Fruit fly (Drosophila melanogaster) whole organism, embryonic: Measurements from ENCODE around the gene CG15641.

ENCODE experiments used
- CG10267 ChIP-seq: fragments of 200-800 bp; sonication (Bioruptor generic); optimal IDR thresholded peaks from 2 replicates; lab custom pipeline; 2018; ENCODE audit warnings: missing biosample characterization, mild to moderate bottlenecking, missing genetic modification characterization, moderate library complexity
- CG11398 ChIP-seq: fragments of 200-800 bp; sonication (Bioruptor generic); optimal IDR thresholded peaks from 2 replicates; lab custom pipeline; 2016; ENCODE audit warnings: missing biosample characterization, missing genetic modification characterization
- CG12071 ChIP-seq: fragments of 200-800 bp; sonication (Bioruptor generic); optimal IDR thresholded peaks from 3 replicates; lab custom pipeline; 2018; ENCODE audit warnings: missing biosample characterization, mild to moderate bottlenecking, missing genetic modification characterization
- CG13287 ChIP-seq: fragments of 200-800 bp; sonication (Bioruptor generic); IDR thresholded peaks from 2 replicates; pipeline ENCODE4 v1.3.6; 2022; ENCODE audit warnings: missing biosample characterization, missing genetic modification characterization; ENCODE audit not compliant: partially characterized antibody
- CG13424 ChIP-seq: fragments of 200-800 bp; sonication (Bioruptor generic); optimal IDR thresholded peaks from 2 replicates; lab custom pipeline; 2019; ENCODE audit warnings: missing biosample characterization, mild to moderate bottlenecking, missing genetic modification characterization, moderate library complexity
- CG15269 ChIP-seq: fragments of 200-800 bp; sonication (Bioruptor generic); optimal IDR thresholded peaks from 2 replicates; lab custom pipeline; 2018; ENCODE audit warnings: missing biosample characterization, mild to moderate bottlenecking, missing genetic modification characterization, moderate library complexity
- CG1529 ChIP-seq: fragments of 200-800 bp; sonication (Bioruptor generic); optimal IDR thresholded peaks from 3 replicates; lab custom pipeline; 2018; ENCODE audit warnings: missing biosample characterization, missing genetic modification characterization
- CG1647 ChIP-seq: fragments of 200-800 bp; sonication (Bioruptor generic); optimal IDR thresholded peaks from 3 replicates; lab custom pipeline; 2016; ENCODE audit warnings: missing biosample characterization, missing genetic modification characterization
- CG17361 ChIP-seq: fragments of 200-800 bp; sonication (Bioruptor generic); IDR thresholded peaks from 3 replicates; pipeline ENCODE4 v1.3.6; 2022; ENCODE audit warnings: missing biosample characterization, missing genetic modification characterization
- CG17385 ChIP-seq: fragments of 200-800 bp; sonication (Bioruptor generic); optimal IDR thresholded peaks from 3 replicates; lab custom pipeline; 2018; ENCODE audit warnings: missing biosample characterization, mild to moderate bottlenecking, missing genetic modification characterization
- CG17829 ChIP-seq: fragments of 200-800 bp; optimal IDR thresholded peaks from 2 replicates; lab custom pipeline; 2019; ENCODE audit warnings: missing biosample characterization, mild to moderate bottlenecking, missing genetic modification characterization, moderate library complexity
- CG33213 ChIP-seq: fragments of 200-800 bp; sonication (Bioruptor generic); optimal IDR thresholded peaks from 3 replicates; lab custom pipeline; 2016; ENCODE audit warnings: missing biosample characterization, missing genetic modification characterization
- CG3726 ChIP-seq: fragments of 200-800 bp; sonication (Bioruptor generic); IDR thresholded peaks from 3 replicates; pipeline ENCODE4, ENCODE4 v1.3.6; 2022; ENCODE audit warnings: missing biosample characterization, missing genetic modification characterization
- CG42726 ChIP-seq: fragments of 200-800 bp; sonication (Bioruptor generic); IDR thresholded peaks from 2 replicates; pipeline ENCODE4 v1.3.6; 2022; ENCODE audit warnings: missing biosample characterization, missing genetic modification characterization; ENCODE audit not compliant: partially characterized antibody
- CG4707 ChIP-seq: fragments of 200-800 bp; sonication (Bioruptor generic); optimal IDR thresholded peaks from 2 replicates; lab custom pipeline; 2018; ENCODE audit warnings: missing biosample characterization, mild to moderate bottlenecking, missing genetic modification characterization, moderate library complexity
- CG5180 ChIP-seq: fragments of 200-800 bp; sonication (Bioruptor generic); optimal IDR thresholded peaks from 3 replicates; lab custom pipeline; 2017; ENCODE audit warnings: missing biosample characterization, missing genetic modification characterization, mild to moderate bottlenecking, moderate library complexity, missing genetic modification reagents
- CG5245 ChIP-seq: fragments of 200-800 bp; sonication (Bioruptor generic); optimal IDR thresholded peaks from 3 replicates; lab custom pipeline; 2016; ENCODE audit warnings: missing biosample characterization, missing genetic modification characterization
- CG7271 ChIP-seq: fragments of 200-800 bp; sonication (Bioruptor generic); optimal IDR thresholded peaks from 2 replicates; lab custom pipeline; 2018; ENCODE audit warnings: missing biosample characterization, mild to moderate bottlenecking, missing genetic modification characterization, moderate library complexity
- CG7928 ChIP-seq: fragments of 200-800 bp; sonication (Bioruptor generic); optimal IDR thresholded peaks from 2 replicates; lab custom pipeline; 2017; ENCODE audit warnings: missing biosample characterization, mild to moderate bottlenecking, missing genetic modification characterization
- CG8944 ChIP-seq: fragments of 200-800 bp; sonication (Bioruptor generic); optimal IDR thresholded peaks from 3 replicates; lab custom pipeline; 2016; ENCODE audit warnings: missing biosample characterization, missing genetic modification characterization
- Gsc ChIP-seq: fragments of 200-800 bp; sonication (Bioruptor generic); IDR thresholded peaks from 2 replicates; pipeline ENCODE4 v1.3.6; 2022; ENCODE audit warnings: missing biosample characterization, missing genetic modification characterization
- HHEX ChIP-seq: fragments of 200-800 bp; sonication (Bioruptor generic); optimal IDR thresholded peaks from 3 replicates; lab custom pipeline; 2017; ENCODE audit warnings: missing biosample characterization, mild to moderate bottlenecking, missing genetic modification characterization, missing genetic modification reagents
- Hr3 ChIP-seq: fragments of 200-800 bp; sonication (Bioruptor generic); optimal IDR thresholded peaks from 3 replicates; lab custom pipeline; 2016; ENCODE audit warnings: missing biosample characterization, missing genetic modification characterization
- Spps ChIP-seq: fragments of 200-800 bp; sonication (Bioruptor generic); optimal IDR thresholded peaks from 2 replicates; lab custom pipeline; 2018; ENCODE audit warnings: missing biosample characterization, mild to moderate bottlenecking, missing genetic modification characterization
- Sry-δ ChIP-seq: fragments of 200-800 bp; sonication (Bioruptor generic); optimal IDR thresholded peaks from 2 replicates; lab custom pipeline; 2016; ENCODE audit warnings: missing biosample characterization, missing genetic modification characterization
- YL-1 ChIP-seq: fragments of 200-800 bp; sonication (Bioruptor generic); optimal IDR thresholded peaks from 3 replicates; lab custom pipeline; 2017; ENCODE audit warnings: missing biosample characterization, mild to moderate bottlenecking, missing genetic modification characterization
- ac ChIP-seq: fragments of 200-800 bp; sonication (Bioruptor generic); optimal IDR thresholded peaks from 3 replicates; lab custom pipeline; 2017; ENCODE audit warnings: missing biosample characterization, mild to moderate bottlenecking, missing genetic modification characterization
- aop ChIP-seq: fragments of 200-800 bp; sonication (Bioruptor generic); IDR thresholded peaks from 2 replicates; pipeline ENCODE4 v1.3.6; 2022; ENCODE audit warnings: missing biosample characterization, missing genetic modification characterization
- ase ChIP-seq: fragments of 200-800 bp; sonication (Bioruptor generic); IDR thresholded peaks from 3 replicates; pipeline ENCODE4 v1.3.6; 2022; ENCODE audit warnings: missing biosample characterization, missing genetic modification characterization
- bsh ChIP-seq, 2 experiments: fragments of 200-800 bp; sonication (Bioruptor generic); optimal IDR thresholded peaks; 2 replicates each; lab custom pipeline; 2017 to 2018; ENCODE audit warnings: mild to moderate bottlenecking in 2 of 2, missing biosample characterization in 2 of 2, missing genetic modification characterization in 2 of 2, moderate library complexity in 1 of 2
- caup ChIP-seq: fragments of 200-800 bp; sonication (Bioruptor generic); optimal IDR thresholded peaks from 3 replicates; lab custom pipeline; 2017; ENCODE audit warnings: missing biosample characterization, mild to moderate bottlenecking, missing genetic modification characterization, moderate library complexity; ENCODE audit not compliant: severe bottlenecking
- chif ChIP-seq, 2 experiments: fragments of 200-800 bp; sonication (Bioruptor generic); optimal IDR thresholded peaks; 3 replicates each; lab custom pipeline; 2016; ENCODE audit warnings: missing biosample characterization in 2 of 2, missing genetic modification characterization in 2 of 2
- chm ChIP-seq: fragments of 200-800 bp; sonication (Bioruptor generic); IDR thresholded peaks from 2 replicates; pipeline ENCODE4 v1.3.6; 2022; ENCODE audit warnings: missing biosample characterization, missing genetic modification characterization
- da ChIP-seq: fragments of 200-800 bp; sonication (Bioruptor generic); optimal IDR thresholded peaks from 2 replicates; lab custom pipeline; 2016; ENCODE audit warnings: missing biosample characterization, missing genetic modification characterization
- ewg ChIP-seq: fragments of 200-800 bp; sonication (Bioruptor generic); optimal IDR thresholded peaks from 3 replicates; lab custom pipeline; 2017; ENCODE audit warnings: mild to moderate bottlenecking, missing biosample characterization, missing genetic modification reagents, missing genetic modification characterization
- gem ChIP-seq: fragments of 200-800 bp; sonication (Bioruptor generic); optimal IDR thresholded peaks from 2 replicates; lab custom pipeline; 2019; ENCODE audit warnings: missing biosample characterization, mild to moderate bottlenecking, missing genetic modification characterization, moderate library complexity
- gfzf ChIP-seq: fragments of 200-800 bp; sonication (Bioruptor generic); optimal IDR thresholded peaks from 2 replicates; lab custom pipeline; 2016; ENCODE audit warnings: missing biosample characterization, mild to moderate bottlenecking, missing genetic modification characterization, moderate library complexity
- grn ChIP-seq: fragments of 200-800 bp; sonication (Bioruptor generic); optimal IDR thresholded peaks from 3 replicates; lab custom pipeline; 2017; ENCODE audit warnings: missing biosample characterization, missing genetic modification characterization
- gro ChIP-seq: fragments of 200-800 bp; sonication (Bioruptor generic); optimal IDR thresholded peaks from 2 replicates; lab custom pipeline; 2016; ENCODE audit warnings: missing biosample characterization, missing genetic modification characterization
- gt ChIP-seq: fragments of 200-800 bp; sonication (Bioruptor generic); IDR thresholded peaks from 2 replicates; pipeline ENCODE4 v1.3.6; 2022; ENCODE audit warnings: missing biosample characterization, missing genetic modification characterization
- ind ChIP-seq: fragments of 200-800 bp; sonication (Bioruptor generic); optimal IDR thresholded peaks from 3 replicates; lab custom pipeline; 2016; ENCODE audit warnings: missing biosample characterization, missing genetic modification characterization
- insv ChIP-seq, 2 experiments: fragments of 200-800 bp; sonication (Bioruptor generic); optimal IDR thresholded peaks; 3 replicates each; lab custom pipeline; 2016 to 2018; ENCODE audit warnings: missing biosample characterization in 2 of 2, missing genetic modification characterization in 2 of 2
- nom ChIP-seq: fragments of 200-800 bp; sonication (Bioruptor generic); optimal IDR thresholded peaks from 2 replicates; lab custom pipeline; 2017; ENCODE audit warnings: missing biosample characterization, missing genetic modification characterization, mild to moderate bottlenecking, moderate library complexity, missing genetic modification reagents
- phol ChIP-seq: fragments of 200-800 bp; sonication (Bioruptor generic); optimal IDR thresholded peaks from 3 replicates; lab custom pipeline; 2018; ENCODE audit warnings: missing biosample characterization, mild to moderate bottlenecking, missing genetic modification characterization, moderate library complexity
- pita ChIP-seq: fragments of 200-800 bp; sonication (Bioruptor generic); optimal IDR thresholded peaks from 2 replicates; lab custom pipeline; 2017; ENCODE audit warnings: missing biosample characterization, mild to moderate bottlenecking, missing genetic modification characterization
- sd ChIP-seq: fragments of 200-800 bp; sonication (Bioruptor generic); optimal IDR thresholded peaks from 3 replicates; lab custom pipeline; 2018; ENCODE audit warnings: missing biosample characterization, mild to moderate bottlenecking, missing genetic modification characterization, moderate library complexity
- shn ChIP-seq: fragments of 200-800 bp; sonication (Bioruptor generic); optimal IDR thresholded peaks from 3 replicates; lab custom pipeline; 2016; ENCODE audit warnings: missing biosample characterization, missing genetic modification characterization
- slp2 ChIP-seq: fragments of 200-800 bp; sonication (Bioruptor generic); optimal IDR thresholded peaks from 2 replicates; lab custom pipeline; 2016; ENCODE audit warnings: missing biosample characterization, missing genetic modification characterization
- so ChIP-seq: fragments of 200-800 bp; sonication (Bioruptor generic); IDR thresholded peaks from 3 replicates; pipeline ENCODE4 v1.3.6; 2022; ENCODE audit warnings: missing biosample characterization, missing genetic modification characterization
- tgo ChIP-seq: fragments of 200-800 bp; sonication (Bioruptor generic); IDR thresholded peaks from 3 replicates; pipeline ENCODE4 v1.3.6; 2022; ENCODE audit warnings: missing biosample characterization, missing genetic modification characterization
- zfh2 ChIP-seq: fragments of 200-800 bp; sonication (Bioruptor generic); optimal IDR thresholded peaks from 2 replicates; lab custom pipeline; 2016; ENCODE audit warnings: missing biosample characterization, missing genetic modification characterization

CG15641 gene

dm6 chrX:15482236-15482660 lies 14.6 kb downstream of the CG15641 start, which contains the start of gene CG6340 (continued):
- TF ChIP-seq CG42726 (GFP tag; lab: Robert Waterston, UW) (peak; percentile 53; the same call in 1 of the 2 replicates), sd (tag; lab: Kevin White, UChicago) (no peak), ewg (GFP tag; lab: Kevin White, UChicago) (peak; percentile 54), grn (GFP tag; lab: Kevin White, UChicago) (no peak), CG5245 (GFP tag; lab: Kevin White, UChicago) (no peak), CG7928 (GFP tag; lab: Kevin White, UChicago) (no peak), CG4707 (GFP tag; lab: Kevin White, UChicago) (no peak), Gsc (GFP tag; lab: Robert Waterston, UW) (no peak), CG12071 (GFP tag; lab: Kevin White, UChicago) (no peak), CG17385 (no peak), gt (no peak), CG13287 (peak; percentile 77), gfzf (peak; percentile 63), ase (GFP tag; lab: Robert Waterston, UW) (no peak), tgo (GFP tag; lab: Robert Waterston, UW) (no peak), ind (GFP tag; lab: Kevin White, UChicago) (no peak), da (no peak), so (GFP tag; lab: Robert Waterston, UW) (no peak), CG1647 (GFP tag; lab: Kevin White, UChicago) (no peak), chm (GFP tag; lab: Robert Waterston, UW) (no peak), YL-1 (GFP tag; lab: Kevin White, UChicago) (peak; percentile 56), CG3726 (no peak), CG11398 (GFP tag; lab: Kevin White, UChicago) (no peak), pita (no peak), CG8944 (no peak), CG5180 (no peak), HHEX (GFP tag; lab: Kevin White, UChicago) (no peak), CG7271 (tag; lab: Kevin White, UChicago) (no peak), Hr3 (no peak), Spps (tag; lab: Kevin White, UChicago) (no peak), ac (GFP tag; lab: Kevin White, UChicago) (no peak), CG1529 (GFP tag; lab: Kevin White, UChicago) (no peak), caup (GFP tag; lab: Kevin White, UChicago) (no peak), insv (GFP tag; optimal IDR thresholded peaks at IDR 0.05; lab: Kevin White, UChicago) (no peak), gem (tag; lab: Kevin White, UChicago) (no peak), CG13424 (no peak), chif (GFP tag; optimal IDR thresholded peaks at IDR 0.05; lab: Kevin White, UChicago) (no peak), CG10267 (peak; percentile 19), zfh2 (GFP tag; lab: Kevin White, UChicago) (no peak), slp2 (GFP tag; lab: Kevin White, UChicago) (no peak), shn (GFP tag; lab: Kevin White, UChicago) (no peak), gro (GFP tag; lab: Kevin White, UChicago) (peak; percentile 8), bsh (GFP tag; optimal IDR thresholded peaks at IDR 0.05; lab: Kevin White, UChicago) (no peak), aop (GFP tag; lab: Robert Waterston, UW) (no peak), CG15269 (tag; lab: Kevin White, UChicago) (no peak), Sry-δ (GFP tag; lab: Kevin White, UChicago) (peak; percentile 95), phol (peak; percentile 16), CG17829 (tag; lab: Kevin White, UChicago) (no peak), CG33213 (GFP tag; lab: Kevin White, UChicago) (peak; percentile 17), CG17361 (no peak), nom (GFP tag; lab: Kevin White, UChicago) (peak; percentile 30)
